Fruit fly (Drosophila melanogaster) whole organism: ENCODE measurements around the gene her.

Experiments used
- CG8478 ChIP-seq: fragments of >200 bp; optimal IDR thresholded peaks from 2 replicates; lab custom pipeline; 2018; ENCODE audit warnings: inconsistent platforms
- Dll ChIP-seq: fragments of >200 bp; optimal IDR thresholded peaks from 2 replicates; lab custom pipeline; 2017
- EcR ChIP-seq, 2 experiments: fragments of >200 bp; optimal IDR thresholded peaks; 2 replicates each; lab custom pipeline; 2017; ENCODE audit warnings: missing biosample characterization in 2 of 2, missing genetic modification characterization in 2 of 2, missing genetic modification reagents in 2 of 2
- pan ChIP-seq: fragments of >200 bp; optimal IDR thresholded peaks from 2 replicates; lab custom pipeline; 2017
- psq ChIP-seq: fragments of >200 bp; optimal IDR thresholded peaks from 2 replicates; lab custom pipeline; 2017
- usp ChIP-seq: fragments of >200 bp; optimal IDR thresholded peaks from 2 replicates; lab custom pipeline; 2017; ENCODE audit warnings: missing biosample characterization, missing genetic modification characterization, mixed read lengths

Gene her

DNA sequence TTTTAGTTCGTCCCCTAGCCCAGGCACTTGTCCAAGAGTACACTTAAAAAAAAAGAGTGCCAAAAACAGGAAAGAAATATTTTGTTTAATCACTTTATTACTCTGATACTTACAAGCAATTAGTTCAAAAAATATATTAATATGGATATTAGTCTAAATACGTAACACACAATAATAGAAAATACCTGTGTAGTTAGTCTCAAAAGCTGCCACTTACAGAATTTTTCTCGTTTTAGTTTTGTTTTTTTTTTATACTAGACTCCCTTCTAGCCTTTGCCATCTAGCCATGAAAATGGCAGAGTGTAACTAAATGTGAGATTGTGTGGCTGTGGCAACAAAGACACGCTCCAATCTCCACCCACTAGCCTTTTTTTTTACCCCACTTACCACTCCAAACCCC is 10.9 kb downstream of the her start:
- TF ChIP-seq CG8478 (no peak), pan (lab: Kevin White, UChicago) (no peak), usp (GFP tag; lab: Kevin White, UChicago) (no peak), Dll (lab: Kevin White, UChicago) (no peak), EcR (GFP tag; optimal IDR thresholded peaks at IDR 0.05; lab: Kevin White, UChicago) (no peak), psq (no peak)

DNA sequence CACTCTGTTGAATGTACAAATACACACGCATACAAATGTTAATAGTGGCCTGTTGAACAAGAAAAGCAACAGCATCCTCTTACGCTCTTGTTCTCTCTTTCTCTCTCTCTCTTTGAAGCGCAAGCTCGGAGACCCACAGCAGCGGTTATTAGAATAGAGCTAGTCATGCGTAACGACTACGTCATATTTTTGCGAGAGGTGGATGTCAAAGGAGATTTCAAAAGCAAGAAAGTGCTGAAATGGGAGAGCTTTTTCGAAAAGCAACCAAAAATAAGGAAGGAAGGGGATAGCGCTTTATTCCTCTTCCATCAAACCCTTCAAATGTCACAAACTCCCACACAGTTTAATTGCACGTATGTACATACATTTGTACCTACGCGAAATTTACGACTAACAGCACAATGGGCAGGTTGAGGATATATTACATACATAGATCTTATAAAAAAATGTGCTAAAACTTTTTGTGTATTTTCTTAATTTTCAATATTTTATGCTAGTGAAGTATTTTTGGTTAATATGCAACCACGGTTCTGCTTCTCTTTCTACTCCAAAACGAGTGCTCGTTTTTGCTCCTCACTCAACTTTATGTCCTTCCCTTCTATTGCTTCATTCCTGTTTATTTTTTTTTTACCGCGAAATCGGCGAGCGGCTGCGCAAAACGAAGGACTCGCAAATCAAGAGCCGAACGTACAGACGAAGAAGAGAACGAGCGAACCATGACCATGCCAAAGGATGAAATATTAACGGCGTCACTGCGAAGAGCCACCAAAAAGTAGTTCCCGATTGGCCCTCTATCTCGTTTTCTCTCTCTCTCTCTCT is 13.0 kb downstream of the her start:
- no peak for TF ChIP-seq usp (GFP tag; lab: Kevin White, UChicago)
- TF ChIP-seq psq = no peak
- TF ChIP-seq Dll (lab: Kevin White, UChicago) = no peak
- no peak for TF ChIP-seq CG8478
- no peak for TF ChIP-seq EcR (GFP tag; optimal IDR thresholded peaks at IDR 0.05; lab: Kevin White, UChicago)
- no peak for TF ChIP-seq pan (lab: Kevin White, UChicago)

DNA sequence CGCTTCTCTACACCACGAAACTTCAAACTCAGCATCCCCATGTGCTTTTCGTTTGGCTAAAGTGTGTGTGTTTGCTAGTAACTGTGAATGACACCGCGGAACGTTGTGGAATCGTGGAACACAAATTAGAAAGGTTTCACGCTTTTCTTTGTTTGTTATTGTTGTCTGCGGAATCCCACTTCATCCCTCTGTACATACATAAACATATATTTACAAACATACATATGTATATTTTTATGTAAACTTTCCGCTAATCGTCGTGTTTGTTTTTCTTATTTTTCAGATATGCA is 13.6 kb downstream of the her start:
- TF ChIP-seq CG8478 (no peak), usp (GFP tag; lab: Kevin White, UChicago) (no peak), psq (no peak), EcR (GFP tag; optimal IDR thresholded peaks at IDR 0.05; lab: Kevin White, UChicago) (no peak), pan (lab: Kevin White, UChicago) (no peak), Dll (lab: Kevin White, UChicago) (no peak)

DNA sequence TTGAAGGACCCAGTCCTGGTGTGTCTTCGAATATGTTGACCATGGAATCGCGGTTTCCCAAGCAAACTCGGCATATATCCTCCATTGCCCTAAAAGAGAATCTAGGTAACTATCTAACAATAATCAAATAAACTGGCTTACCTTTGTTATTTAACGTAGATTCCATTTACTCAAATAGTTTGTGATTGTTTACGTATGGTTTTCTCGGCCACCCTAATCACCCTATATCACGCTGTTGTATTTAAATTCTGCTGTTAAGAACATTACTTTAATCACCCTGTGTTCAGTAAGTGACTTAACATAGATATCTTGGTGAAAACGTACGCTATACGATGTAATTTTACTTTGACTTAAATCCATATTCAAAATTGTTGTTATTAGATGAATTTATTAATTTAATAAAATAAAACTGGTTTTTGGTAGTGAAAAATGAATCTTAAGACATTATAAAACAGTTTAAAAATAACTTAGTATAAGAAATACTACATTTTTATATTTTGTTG is 26.1 kb downstream of the her start:
- no peak for TF ChIP-seq psq
- no peak for TF ChIP-seq usp (GFP tag; lab: Kevin White, UChicago)
- TF ChIP-seq pan (lab: Kevin White, UChicago) = no peak

DNA sequence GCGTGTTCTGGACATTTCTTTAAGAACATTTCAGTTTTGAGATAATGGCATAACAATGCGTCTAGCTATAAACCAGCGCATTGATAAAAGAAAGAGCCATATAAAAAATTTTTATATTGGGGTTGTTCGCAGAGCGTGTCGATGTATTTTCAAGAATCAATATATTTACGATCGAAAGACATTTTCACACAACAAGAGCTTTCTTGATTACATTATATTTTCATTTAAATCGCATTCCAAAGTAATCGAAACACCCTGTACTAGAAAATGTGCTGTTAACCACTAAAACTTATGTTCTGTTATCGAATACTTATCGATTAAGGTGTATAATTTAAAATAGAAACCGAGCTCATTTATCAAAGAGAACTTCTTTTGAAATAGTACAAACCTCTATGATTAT is 26.8 kb downstream of the her start:
- TF ChIP-seq pan (lab: Kevin White, UChicago) (no peak), CG8478 (no peak), Dll (lab: Kevin White, UChicago) (no peak), psq (no peak), EcR (GFP tag; optimal IDR thresholded peaks at IDR 0.05; lab: Kevin White, UChicago) (no peak), usp (GFP tag; lab: Kevin White, UChicago) (no peak)

DNA sequence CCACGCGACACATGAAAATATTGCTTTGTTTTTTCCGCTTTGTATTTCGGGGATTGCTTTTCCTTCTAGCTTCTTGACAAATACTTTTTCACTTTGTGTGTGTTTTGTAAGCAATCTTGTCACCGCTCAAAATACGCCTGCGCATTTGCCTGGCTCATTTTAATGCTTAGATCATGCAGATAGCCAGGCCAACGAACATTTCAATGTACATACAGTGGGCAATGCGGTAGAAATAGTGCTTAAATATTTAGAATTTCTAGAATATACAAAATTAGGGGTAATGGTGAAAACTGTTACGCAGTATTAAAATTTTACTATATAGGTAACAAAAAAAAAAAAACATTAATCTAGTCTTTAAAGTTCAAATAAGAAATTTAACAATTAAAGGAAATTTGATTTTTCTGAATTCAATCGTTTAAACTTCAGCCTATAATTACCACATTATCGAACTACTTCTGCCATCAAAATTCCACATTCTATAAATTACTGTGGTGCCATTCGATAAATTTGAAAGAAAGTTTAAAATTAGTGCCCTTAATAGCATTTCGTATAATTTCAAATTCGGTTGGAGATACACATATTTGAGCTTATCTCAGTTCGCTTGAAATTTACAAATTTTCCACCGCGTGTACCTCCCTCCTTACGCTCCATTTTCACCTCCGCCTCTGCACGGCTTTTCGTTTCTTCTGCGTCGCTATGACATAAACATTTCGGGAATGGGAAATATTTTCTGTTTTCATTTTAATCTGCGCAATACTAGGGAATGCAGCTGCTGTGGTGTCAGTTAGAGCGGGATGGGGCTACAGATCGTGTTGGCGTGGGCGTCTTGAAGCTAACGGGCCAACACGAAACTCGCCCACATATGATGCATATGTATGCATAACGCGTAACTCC is 30.1 kb downstream of the her start:
- TF ChIP-seq Dll (lab: Kevin White, UChicago) (no peak), pan (lab: Kevin White, UChicago) (no peak), CG8478 (no peak), usp (GFP tag; lab: Kevin White, UChicago) (no peak), EcR (GFP tag; optimal IDR thresholded peaks at IDR 0.05; lab: Kevin White, UChicago) (no peak), psq (no peak)

DNA sequence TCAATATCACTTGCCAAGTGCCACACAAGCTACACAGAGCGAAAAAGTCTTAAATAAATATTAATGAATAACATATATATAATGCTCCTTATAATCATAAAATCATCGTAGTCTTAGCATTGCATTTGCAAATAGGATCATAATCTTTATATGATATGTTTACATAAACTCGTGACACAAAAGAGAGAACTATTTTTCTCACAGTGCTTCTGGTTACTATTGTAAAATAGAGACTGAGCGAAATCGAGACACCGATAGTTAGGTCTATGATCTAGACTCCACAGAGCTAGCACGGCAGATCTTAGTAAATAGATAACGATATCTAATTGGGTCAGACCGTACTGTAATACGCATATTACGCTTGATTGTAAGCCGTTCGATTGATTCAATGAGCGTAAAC is 32.7 kb downstream of the her start:
- TF ChIP-seq CG8478 (no peak), usp (GFP tag; lab: Kevin White, UChicago) (no peak), Dll (lab: Kevin White, UChicago) (no peak), psq (no peak), pan (lab: Kevin White, UChicago) (no peak), EcR (GFP tag; optimal IDR thresholded peaks at IDR 0.05; lab: Kevin White, UChicago) (no peak)

DNA sequence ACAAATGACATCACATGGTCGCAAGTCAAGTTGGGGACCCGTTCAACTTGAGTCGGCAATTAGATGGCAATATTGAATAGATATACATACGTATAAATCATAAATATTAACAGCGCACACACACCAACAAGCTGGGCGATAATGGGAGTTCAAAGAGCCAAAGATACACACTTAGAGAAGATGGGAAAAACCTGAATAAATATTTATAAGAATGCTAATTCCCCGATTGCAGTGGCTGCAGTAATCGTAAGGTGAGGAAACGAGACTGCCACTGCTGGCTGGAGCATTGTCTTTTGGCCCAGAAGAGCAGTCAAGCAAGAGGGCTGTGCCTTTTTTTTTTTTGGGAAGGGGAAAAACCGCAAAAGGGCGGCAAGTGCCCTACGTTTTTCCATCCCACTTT is 33.2 kb downstream of the her start:
- TF ChIP-seq usp (GFP tag; lab: Kevin White, UChicago) (no peak), pan (lab: Kevin White, UChicago) (no peak), Dll (lab: Kevin White, UChicago) (no peak), EcR (GFP tag; optimal IDR thresholded peaks at IDR 0.05; lab: Kevin White, UChicago) (no peak), CG8478 (no peak), psq (no peak)

DNA sequence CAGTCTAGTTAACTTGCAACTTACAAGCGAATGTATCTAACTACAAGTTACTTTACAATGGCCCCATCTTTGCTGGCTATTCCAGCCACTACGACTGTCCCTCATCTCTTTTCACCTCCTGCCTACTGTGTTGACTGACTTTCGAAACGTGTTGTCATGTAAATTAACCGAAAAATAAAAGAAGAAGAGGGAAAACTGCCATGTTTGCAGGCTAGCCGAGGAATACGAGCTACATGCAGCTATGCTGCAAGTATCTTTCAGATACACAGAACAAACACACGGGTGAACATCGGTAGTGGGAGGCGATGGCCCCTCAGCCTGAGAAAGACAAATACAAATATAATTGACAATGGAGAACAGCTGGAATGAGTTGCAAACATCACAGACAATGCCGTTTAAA is 33.7 kb downstream of the her start:
- TF ChIP-seq CG8478 = no peak
- TF ChIP-seq pan (lab: Kevin White, UChicago) = no peak
- no peak for TF ChIP-seq EcR (GFP tag; optimal IDR thresholded peaks at IDR 0.05; lab: Kevin White, UChicago)
- TF ChIP-seq psq = no peak
- no peak for TF ChIP-seq usp (GFP tag; lab: Kevin White, UChicago)
- no peak for TF ChIP-seq Dll (lab: Kevin White, UChicago)

DNA sequence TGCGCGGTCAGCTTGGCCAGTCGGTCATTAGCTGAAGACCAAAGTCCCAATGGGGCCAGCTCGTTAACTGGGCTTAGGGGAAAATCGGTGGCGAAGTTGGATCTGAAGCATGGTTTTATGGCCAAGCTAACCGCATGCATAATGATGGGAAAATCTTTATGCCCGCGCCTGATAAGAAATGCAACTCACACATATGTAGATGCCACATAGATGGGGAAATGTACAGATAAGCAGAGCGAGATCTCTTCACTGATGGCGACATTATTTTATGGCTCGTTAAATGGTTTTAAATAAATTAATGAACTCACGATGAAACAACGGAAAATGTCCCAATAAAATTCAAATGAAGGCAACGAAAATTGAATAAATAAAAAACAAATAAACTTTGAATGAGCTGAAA is 34.9 kb downstream of the her start:
- TF ChIP-seq Dll (lab: Kevin White, UChicago) (no peak), psq (no peak)

DNA sequence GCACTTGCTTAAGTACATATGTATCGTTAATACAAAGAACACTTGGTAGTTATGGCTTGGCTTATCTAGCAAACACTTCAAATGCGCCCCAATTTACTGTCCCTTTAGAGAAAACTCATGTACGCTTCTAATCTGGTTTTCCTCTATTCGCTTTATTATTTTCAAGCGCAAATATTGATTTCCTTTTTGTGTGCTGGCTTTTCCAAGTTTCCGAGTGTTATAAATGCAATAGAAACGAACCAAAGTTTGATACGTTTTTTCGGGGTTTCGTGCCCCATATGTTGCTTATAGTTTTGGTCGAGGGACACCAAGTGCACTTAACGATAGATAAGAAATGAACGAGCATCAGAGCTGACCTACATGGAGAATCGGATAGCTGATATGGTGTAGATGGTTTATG is 36.9 kb downstream of the her start:
- no peak for TF ChIP-seq CG8478
- TF ChIP-seq Dll (lab: Kevin White, UChicago) = no peak
- TF ChIP-seq usp (GFP tag; lab: Kevin White, UChicago) = no peak
- TF ChIP-seq psq = no peak

DNA sequence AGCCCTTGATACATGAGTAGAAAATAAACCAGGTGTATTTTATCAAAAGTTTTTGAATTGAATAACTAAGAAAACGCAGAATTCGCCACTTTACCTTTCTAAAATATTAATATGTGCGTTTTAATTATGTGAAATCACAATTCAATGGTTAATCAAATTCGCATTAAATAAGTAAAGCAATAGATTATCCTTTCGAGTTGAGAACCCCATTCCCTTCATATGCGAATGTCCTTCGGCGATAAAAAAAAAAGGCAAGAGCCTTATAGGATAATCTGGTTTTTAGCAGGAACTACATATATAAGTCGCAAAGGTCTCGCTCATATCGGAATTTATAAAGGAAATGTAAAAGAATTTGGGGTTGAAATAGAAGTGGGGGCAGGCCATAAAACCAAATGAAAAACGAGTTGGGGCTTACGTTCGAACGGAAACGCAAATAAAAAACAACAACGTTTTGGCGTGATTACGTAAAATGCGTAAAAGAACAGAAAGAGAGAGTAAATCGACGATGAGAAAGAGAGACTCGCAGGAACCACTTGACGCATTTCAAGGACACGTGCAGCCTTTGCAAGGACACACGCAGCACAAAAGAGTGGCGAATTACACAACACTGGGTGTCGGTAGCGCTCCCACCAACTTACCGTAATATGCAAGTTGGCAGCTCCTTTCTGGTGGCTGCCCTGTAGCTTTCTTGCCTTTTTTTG is 38.3 kb downstream of the her start:
- TF ChIP-seq EcR (GFP tag; optimal IDR thresholded peaks at IDR 0.05; lab: Kevin White, UChicago) = no peak
- TF ChIP-seq pan (lab: Kevin White, UChicago) = no peak
- no peak for TF ChIP-seq CG8478
- no peak for TF ChIP-seq usp (GFP tag; lab: Kevin White, UChicago)
- TF ChIP-seq psq = no peak
